Worm (Caenorhabditis elegans) whole organism, late embryonic: ENCODE measurements around the gene Y5H2B.3.
A peak's percentile ranks its signal among the peaks of the same experiment; 100 is the strongest.

Experiments
- C08G9.2 ChIP-seq: sonication (generic microtip); optimal IDR thresholded peaks from 2 replicates; lab custom pipeline; 2016; ENCODE audit warnings: mild to moderate bottlenecking, missing genetic modification characterization, moderate library complexity, missing compliant biosample characterization
- C38D4.7 ChIP-seq: fragments of 200-800 bp; sonication (Bioruptor generic); optimal IDR thresholded peaks from 2 replicates; lab custom pipeline; 2018; ENCODE audit warnings: mild to moderate bottlenecking, missing genetic modification characterization, moderate library complexity, missing compliant biosample characterization
- Y22D7AL.16 ChIP-seq: sonication (generic microtip); optimal IDR thresholded peaks from 2 replicates; lab custom pipeline; 2016; ENCODE audit warnings: missing genetic modification characterization, missing compliant biosample characterization
- ahr-1 ChIP-seq: sonication (generic microtip); optimal IDR thresholded peaks from 2 replicates; lab custom pipeline; 2016; ENCODE audit warnings: missing genetic modification characterization, missing compliant biosample characterization
- ceh-24 ChIP-seq: sonication (generic microtip); optimal IDR thresholded peaks from 2 replicates; lab custom pipeline; 2016; ENCODE audit warnings: mild to moderate bottlenecking, missing genetic modification characterization, missing compliant biosample characterization
- ceh-31 ChIP-seq: sonication (generic microtip); optimal IDR thresholded peaks from 2 replicates; lab custom pipeline; 2016; ENCODE audit warnings: missing genetic modification characterization, missing compliant biosample characterization
- ceh-45 ChIP-seq: fragments of 200-800 bp; sonication (Bioruptor generic); IDR thresholded peaks from 2 replicates; pipeline ENCODE4 v1.3.6; 2022; ENCODE audit warnings: missing genetic modification reagents, missing genetic modification characterization, missing compliant biosample characterization
- ceh-6 ChIP-seq: fragments of 200-800 bp; sonication (Bioruptor generic); optimal IDR thresholded peaks from 2 replicates; lab custom pipeline; 2018; ENCODE audit warnings: mild to moderate bottlenecking, missing genetic modification characterization, missing compliant biosample characterization
- che-1 ChIP-seq: sonication (generic microtip); optimal IDR thresholded peaks from 2 replicates; lab custom pipeline; 2016; ENCODE audit warnings: mild to moderate bottlenecking, missing genetic modification characterization, missing compliant biosample characterization
- dve-1 ChIP-seq: sonication (generic microtip); optimal IDR thresholded peaks from 2 replicates; lab custom pipeline; 2017; ENCODE audit warnings: antibody characterized with exemption, mild to moderate bottlenecking, missing genetic modification characterization, missing compliant biosample characterization
- elt-2 ChIP-seq: sonication (generic microtip); optimal IDR thresholded peaks from 2 replicates; lab custom pipeline; 2016; ENCODE audit warnings: missing genetic modification reagents, missing genetic modification characterization, missing compliant biosample characterization
- elt-4 ChIP-seq: sonication (generic microtip); optimal IDR thresholded peaks from 2 replicates; lab custom pipeline; 2016; ENCODE audit warnings: missing genetic modification characterization, missing compliant biosample characterization
- ets-4 ChIP-seq: sonication (generic microtip); optimal IDR thresholded peaks from 2 replicates; lab custom pipeline; 2016; ENCODE audit warnings: missing genetic modification characterization, missing compliant biosample characterization
- eyg-1 ChIP-seq: sonication (generic microtip); optimal IDR thresholded peaks from 2 replicates; lab custom pipeline; 2016; ENCODE audit warnings: missing genotype, missing genetic modification characterization, missing compliant biosample characterization
- fax-1 ChIP-seq: sonication (generic microtip); optimal IDR thresholded peaks from 2 replicates; lab custom pipeline; 2016; ENCODE audit warnings: missing genotype, missing genetic modification characterization, missing compliant biosample characterization
- hlh-13 ChIP-seq: fragments of 200-800 bp; sonication (Bioruptor generic); optimal IDR thresholded peaks from 2 replicates; lab custom pipeline; 2018; ENCODE audit warnings: mild to moderate bottlenecking, missing genetic modification characterization, missing compliant biosample characterization
- hlh-15 ChIP-seq: sonication (generic microtip); optimal IDR thresholded peaks from 2 replicates; lab custom pipeline; 2016; ENCODE audit warnings: missing genetic modification characterization, missing compliant biosample characterization
- hlh-30 ChIP-seq: sonication (generic microtip); optimal IDR thresholded peaks from 2 replicates; lab custom pipeline; 2017; ENCODE audit warnings: antibody characterized with exemption, missing genetic modification characterization, missing compliant biosample characterization; ENCODE audit not compliant: insufficient read depth
- hlh-6 ChIP-seq: sonication (generic microtip); optimal IDR thresholded peaks from 2 replicates; lab custom pipeline; 2016; ENCODE audit warnings: missing genotype, missing genetic modification characterization, missing compliant biosample characterization
- mec-3 ChIP-seq: sonication (generic microtip); optimal IDR thresholded peaks from 2 replicates; lab custom pipeline; 2016; ENCODE audit warnings: borderline replicate concordance, missing genetic modification characterization, missing compliant biosample characterization
- nfya-1 ChIP-seq: sonication (generic microtip); optimal IDR thresholded peaks from 2 replicates; lab custom pipeline; 2017; ENCODE audit warnings: missing genetic modification characterization, mild to moderate bottlenecking, missing compliant biosample characterization, antibody characterized with exemption, moderate library complexity
- pha-2 ChIP-seq: sonication (generic microtip); optimal IDR thresholded peaks from 2 replicates; lab custom pipeline; 2017; ENCODE audit warnings: mild to moderate bottlenecking, missing genetic modification characterization, missing compliant biosample characterization
- pha-4 ChIP-seq: fragments of 150-350 bp; optimal IDR thresholded peaks from 2 replicates; lab custom pipeline; 2018; ENCODE audit warnings: missing biosample characterization, missing genetic modification reagents, missing genetic modification characterization
- pqm-1 ChIP-seq: sonication (generic microtip); optimal IDR thresholded peaks from 2 replicates; lab custom pipeline; 2016; ENCODE audit warnings: missing genetic modification characterization, missing compliant biosample characterization
- pros-1 ChIP-seq: fragments of 150-350 bp; optimal IDR thresholded peaks from 2 replicates; lab custom pipeline; 2014; ENCODE audit warnings: missing biosample characterization, missing genetic modification reagents, missing genetic modification characterization
- ref-2 ChIP-seq: sonication (generic microtip); optimal IDR thresholded peaks from 2 replicates; lab custom pipeline; 2016; ENCODE audit warnings: missing genetic modification characterization, missing compliant biosample characterization
- sdc-2 ChIP-seq: sonication (generic microtip); optimal IDR thresholded peaks from 2 replicates; lab custom pipeline; 2016; ENCODE audit warnings: missing genotype, missing genetic modification characterization, missing compliant biosample characterization
- sox-2 ChIP-seq: fragments of 200-800 bp; sonication (Bioruptor generic); IDR thresholded peaks from 2 replicates; pipeline ENCODE4 v1.3.6; 2022; ENCODE audit warnings: missing genetic modification reagents, missing genetic modification characterization, missing compliant biosample characterization
- sox-4 ChIP-seq: sonication (generic microtip); optimal IDR thresholded peaks from 2 replicates; lab custom pipeline; 2017; ENCODE audit warnings: mild to moderate bottlenecking, missing genetic modification characterization, inconsistent platforms, missing compliant biosample characterization
- syd-9 ChIP-seq: sonication (generic microtip); optimal IDR thresholded peaks from 2 replicates; lab custom pipeline; 2016; ENCODE audit warnings: mild to moderate bottlenecking, missing genetic modification characterization, moderate library complexity, missing compliant biosample characterization
- tbx-7 ChIP-seq: sonication (generic microtip); optimal IDR thresholded peaks from 2 replicates; lab custom pipeline; 2016; ENCODE audit warnings: missing genotype, missing genetic modification characterization, missing compliant biosample characterization
- unc-3 ChIP-seq, 2 experiments: fragments of 200-800 bp in 1 of 2; sonication (Bioruptor generic) in 1 of 2; sonication (generic microtip) in 1 of 2; conservative IDR thresholded peaks in 1 of 2; optimal IDR thresholded peaks in 1 of 2; 2 replicates each; pipeline versions ENCODE4 v1.3.6 to Lab custom; 2016 to 2022; ENCODE audit warnings: missing compliant biosample characterization in 2 of 2, missing genetic modification characterization in 2 of 2, missing genetic modification reagents in 1 of 2
- unc-86 ChIP-seq: sonication (generic microtip); optimal IDR thresholded peaks from 2 replicates; lab custom pipeline; 2016; ENCODE audit warnings: missing genetic modification characterization, missing compliant biosample characterization

Gene Y5H2B.3

ce11 chrV:2206181-2206580 lies 18.1 kb downstream of the Y5H2B.3 start, which contains the start of gene srt-40:
TSS of gene srt-40 (minus strand) at chrV:2206281.
- TF ChIP-seq fax-1 (tag; lab: Kevin White, UChicago) (no peak), dve-1 (no peak), pha-4 (tag; lab: Kevin White, UChicago) (no peak), elt-2 (no peak), unc-3 (GFP tag; conservative IDR thresholded peaks at IDR 0.05; lab: Robert Waterston, UW) (no peak), unc-3 (tag; optimal IDR thresholded peaks at IDR 0.05; lab: Kevin White, UChicago) (no peak)

- TF ChIP-seq elt-4 (tag; lab: Kevin White, UChicago) (no peak), hlh-6 (tag; lab: Kevin White, UChicago) (no peak)
Measured at ce11 chrV:2206801-2207200, 18.7 kb downstream of the Y5H2B.3 start, which contains the start of gene svh-11. TSS of gene svh-11 (plus strand) at chrV:2207101.

ce11 chrV:2207527-2207926 lies 19.4 kb downstream of the Y5H2B.3 start:
- peak; percentile 92 for TF ChIP-seq nfya-1 (tag; lab: Kevin White, UChicago)
- TF ChIP-seq sdc-2 (tag; lab: Kevin White, UChicago), result no peak
- TF ChIP-seq, all 69 proteins: peak for 1

ce11 chrV:2211936-2212335 lies 23.8 kb downstream of the Y5H2B.3 start, which contains the start of gene nhr-133:
TSS of gene nhr-133 (minus strand) at chrV:2212118.
- peak; percentile 37 for TF ChIP-seq hlh-30 (tag; lab: Kevin White, UChicago)
- TF ChIP-seq elt-2, result no peak
- TF ChIP-seq sox-4 (tag; lab: Kevin White, UChicago), result no peak

- TF ChIP-seq unc-86 (tag; lab: Kevin White, UChicago), result no peak
- TF ChIP-seq sox-2 (GFP tag; lab: Robert Waterston, UW), result no peak
- TF ChIP-seq ceh-6 (GFP tag; lab: Kevin White, UChicago), result no peak
- TF ChIP-seq pqm-1, result no peak
- TF ChIP-seq mec-3 (tag; lab: Kevin White, UChicago), result no peak
- TF ChIP-seq eyg-1 (tag; lab: Kevin White, UChicago), result no peak
- TF ChIP-seq hlh-15 (tag; lab: Kevin White, UChicago), result no peak
- TF ChIP-seq tbx-7 (tag; lab: Kevin White, UChicago), result no peak
- TF ChIP-seq hlh-30 (tag; lab: Kevin White, UChicago), result no peak
- no peak for TF ChIP-seq pha-2
- no peak for TF ChIP-seq ceh-31
- no peak for TF ChIP-seq pros-1 (tag; lab: Kevin White, UChicago)
- TF ChIP-seq syd-9 (tag; lab: Kevin White, UChicago), result no peak
- no peak for TF ChIP-seq ceh-24 (tag; lab: Kevin White, UChicago)
- no peak for TF ChIP-seq ceh-45
- TF ChIP-seq, all 69 proteins: peak for 0
Measured at ce11 chrV:2214428-2215038, 26.4 kb downstream of the Y5H2B.3 start, which contains the start of gene nhr-184. TSS of gene nhr-184 (minus strand) at chrV:2214478.

- TF ChIP-seq C08G9.2 (tag; lab: Kevin White, UChicago) (no peak), ets-4 (tag; lab: Kevin White, UChicago) (no peak), Y22D7AL.16 (no peak), elt-2 (no peak), ceh-24 (tag; lab: Kevin White, UChicago) (no peak), ref-2 (tag; lab: Kevin White, UChicago) (no peak), che-1 (tag; lab: Kevin White, UChicago) (no peak), C38D4.7 (GFP tag; lab: Kevin White, UChicago) (no peak), ahr-1 (tag; lab: Kevin White, UChicago) (no peak), hlh-13 (GFP tag; lab: Kevin White, UChicago) (no peak)
Measured at ce11 chrV:2215352-2215751, 27.3 kb downstream of the Y5H2B.3 start, which contains the start of gene nstp-8. TSS of gene nstp-8 (plus strand) at chrV:2215652.
